Worm (Caenorhabditis elegans): ENCODE measurements around the gene mrpl-39.
A peak's percentile ranks its signal among the peaks of the same experiment; 100 is the strongest.
"Not testable (repeated sequence)": the region's sequence is repeated elsewhere in the genome, so short reads cannot be mapped to it uniquely, and the experiment has no call there.

Gene mrpl-39

ce11 chrV:1811035-1811434 is 10.3 kb upstream of the mrpl-39 start, which contains the start of gene Y46H3A.4:
Y46H3A.4 (minus strand) TSS chrV:1811135.
- no peak for TF ChIP-seq flt-1 (GFP tag; IDR thresholded peaks at IDR 0.05)
- TF ChIP-seq aly-1 (tag; optimal IDR thresholded peaks at IDR 0.05), result no peak

- not testable (repeated sequence) for TF ChIP-seq sea-1 (GFP tag; conservative IDR thresholded peaks at IDR 0.05); scrt-1 (GFP tag; IDR thresholded peaks at IDR 0.05); ama-1 (optimal IDR thresholded peaks at IDR 0.05)
Observed at ce11 chrV:1814784-1815183, 6.6 kb upstream of the mrpl-39 start, which contains the start of gene Y46H3A.5. Y46H3A.5 (minus strand) TSS chrV:1814884.

DNA sequence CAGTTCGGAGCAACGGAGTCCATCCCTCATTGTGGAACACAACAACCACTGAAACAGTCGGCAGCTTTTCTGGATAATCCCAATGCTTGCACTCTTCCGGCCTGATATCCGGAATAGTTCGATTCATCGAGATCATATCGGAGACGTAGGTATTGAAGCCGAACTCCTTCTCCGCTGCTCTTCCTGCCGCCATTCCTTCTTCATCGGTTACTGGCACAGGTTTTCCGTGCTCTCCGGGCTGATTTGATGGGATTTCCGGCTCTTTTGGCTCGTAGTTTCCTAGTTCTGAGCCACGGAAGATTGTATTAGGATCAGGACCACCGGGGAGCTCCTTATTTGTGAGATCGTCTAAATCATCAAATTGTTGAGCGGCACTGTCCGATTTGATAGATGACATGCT is 1.4 kb upstream of the mrpl-39 start:
- no peak for TF ChIP-seq F13C5.2 (tag; optimal IDR thresholded peaks at IDR 0.05)
- no peak for TF ChIP-seq ama-1 (optimal IDR thresholded peaks at IDR 0.05)
- TF ChIP-seq ceh-36 (tag; optimal IDR thresholded peaks at IDR 0.05), result no peak
- no peak for TF ChIP-seq tra-4 (tag; optimal IDR thresholded peaks at IDR 0.05)
- no peak for TF ChIP-seq hnd-1 (tag; optimal IDR thresholded peaks at IDR 0.05)
- no peak for TF ChIP-seq scrt-1 (GFP tag; IDR thresholded peaks at IDR 0.05)
- TF ChIP-seq hmg-4 (GFP tag; optimal IDR thresholded peaks at IDR 0.05), result no peak
- no peak for TF ChIP-seq tbx-11 (GFP tag; IDR thresholded peaks at IDR 0.05)
- no peak for TF ChIP-seq ceh-13 (GFP tag; optimal IDR thresholded peaks at IDR 0.05)
- TF ChIP-seq flt-1 (GFP tag; IDR thresholded peaks at IDR 0.05), result no peak
- no peak for TF ChIP-seq aly-1 (tag; optimal IDR thresholded peaks at IDR 0.05)
- no peak for TF ChIP-seq hmbx-1 (tag; optimal IDR thresholded peaks at IDR 0.05)
- TF ChIP-seq tbx-37 (GFP tag; conservative IDR thresholded peaks at IDR 0.05), result no peak
- TF ChIP-seq sea-1 (GFP tag; conservative IDR thresholded peaks at IDR 0.05), result no peak
- TF ChIP-seq B0310.2 (tag; optimal IDR thresholded peaks at IDR 0.05), result no peak

DNA sequence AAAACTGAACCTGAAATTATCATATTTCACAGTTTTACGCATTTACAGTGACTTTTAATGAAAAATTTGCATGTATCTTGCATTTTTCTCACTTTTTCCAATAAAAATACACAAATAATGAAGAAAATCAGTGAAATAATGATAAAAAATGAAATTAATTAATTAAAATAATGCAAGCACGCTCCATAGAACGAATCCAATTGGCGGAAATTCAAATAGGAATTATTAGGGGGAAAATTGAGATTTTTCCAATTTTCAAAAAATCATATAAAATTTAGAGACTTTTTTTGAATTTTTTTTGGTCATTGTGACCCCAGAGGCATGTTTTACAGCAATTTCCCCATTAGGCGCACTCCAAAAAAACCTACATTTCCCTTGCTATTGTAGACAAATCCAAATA is 630 bp upstream of the mrpl-39 start:
- TF ChIP-seq ceh-36 (tag; optimal IDR thresholded peaks at IDR 0.05) (no peak), aly-1 (tag; optimal IDR thresholded peaks at IDR 0.05) (no peak), hmbx-1 (tag; optimal IDR thresholded peaks at IDR 0.05) (no peak), hmg-4 (GFP tag; optimal IDR thresholded peaks at IDR 0.05) (no peak), pes-1 (GFP tag; IDR thresholded peaks at IDR 0.05) (no peak), sea-1 (GFP tag; conservative IDR thresholded peaks at IDR 0.05) (no peak), B0310.2 (tag; optimal IDR thresholded peaks at IDR 0.05) (no peak)

DNA sequence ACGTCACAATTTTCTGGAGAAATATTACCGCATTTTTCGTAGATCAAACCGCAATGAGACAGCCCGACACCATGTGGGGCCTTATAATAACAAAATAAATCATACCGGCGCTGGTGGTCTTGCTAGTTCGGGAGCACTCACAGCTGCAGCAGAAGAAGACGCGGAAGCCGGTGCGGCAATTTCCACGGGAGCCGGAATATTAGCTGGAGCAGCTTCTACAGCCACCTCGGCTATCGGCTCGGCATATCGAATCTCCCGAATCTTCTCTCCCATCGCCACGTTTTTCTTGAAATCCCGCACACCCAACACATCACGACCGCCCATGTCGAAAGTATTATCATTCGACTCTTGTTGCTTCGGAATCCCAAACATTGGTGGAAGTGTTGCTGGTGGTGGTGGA is 3.1 kb downstream of the mrpl-39 start:
- TF ChIP-seq hnd-1 (tag; optimal IDR thresholded peaks at IDR 0.05), result no peak
- TF ChIP-seq scrt-1 (GFP tag; IDR thresholded peaks at IDR 0.05), result no peak
- TF ChIP-seq ceh-13 (GFP tag; optimal IDR thresholded peaks at IDR 0.05), result no peak
- TF ChIP-seq pes-1 (GFP tag; IDR thresholded peaks at IDR 0.05), result no peak
- TF ChIP-seq tbx-37 (GFP tag; conservative IDR thresholded peaks at IDR 0.05), result no peak

DNA sequence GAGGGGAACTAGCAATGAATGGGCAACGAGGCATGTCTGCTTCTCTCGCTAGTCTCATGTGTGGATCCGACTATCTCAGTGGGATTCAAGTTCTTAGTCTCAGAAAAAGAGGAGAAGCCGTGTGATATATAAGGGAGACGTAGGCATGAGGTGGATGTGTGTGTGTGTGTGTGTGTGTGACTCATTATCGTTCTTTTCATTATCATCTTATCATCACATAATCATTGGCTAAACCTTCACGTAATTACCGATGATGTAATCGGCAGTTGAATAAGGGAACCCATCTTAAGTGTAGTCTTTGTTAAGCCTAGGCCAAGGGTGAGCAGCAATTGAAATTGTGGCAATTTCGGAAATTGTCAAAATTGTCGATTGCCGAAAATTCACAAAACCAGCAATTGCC is 8.6 kb downstream of the mrpl-39 start, which contains the start of gene Y32G9B.1:
Gene Y32G9B.1, minus strand, starts transcription at position 101 of the 400 bp plus-strand sequence.
- TF ChIP-seq tbx-11 (GFP tag; IDR thresholded peaks at IDR 0.05), result no peak
- no peak for TF ChIP-seq ceh-13 (GFP tag; optimal IDR thresholded peaks at IDR 0.05)
- TF ChIP-seq hnd-1 (tag; optimal IDR thresholded peaks at IDR 0.05), result no peak
- no peak for TF ChIP-seq F13C5.2 (tag; optimal IDR thresholded peaks at IDR 0.05)
- TF ChIP-seq tra-4 (tag; optimal IDR thresholded peaks at IDR 0.05), result no peak
- TF ChIP-seq sea-1 (GFP tag; conservative IDR thresholded peaks at IDR 0.05), result no peak
- no peak for TF ChIP-seq ama-1 (optimal IDR thresholded peaks at IDR 0.05)
- no peak for TF ChIP-seq B0310.2 (tag; optimal IDR thresholded peaks at IDR 0.05)
- no peak for TF ChIP-seq pes-1 (GFP tag; IDR thresholded peaks at IDR 0.05)
- no peak for TF ChIP-seq ceh-36 (tag; optimal IDR thresholded peaks at IDR 0.05)
- TF ChIP-seq ets-7 (tag; optimal IDR thresholded peaks at IDR 0.05), result no peak
- TF ChIP-seq flt-1 (GFP tag; IDR thresholded peaks at IDR 0.05), result no peak

DNA sequence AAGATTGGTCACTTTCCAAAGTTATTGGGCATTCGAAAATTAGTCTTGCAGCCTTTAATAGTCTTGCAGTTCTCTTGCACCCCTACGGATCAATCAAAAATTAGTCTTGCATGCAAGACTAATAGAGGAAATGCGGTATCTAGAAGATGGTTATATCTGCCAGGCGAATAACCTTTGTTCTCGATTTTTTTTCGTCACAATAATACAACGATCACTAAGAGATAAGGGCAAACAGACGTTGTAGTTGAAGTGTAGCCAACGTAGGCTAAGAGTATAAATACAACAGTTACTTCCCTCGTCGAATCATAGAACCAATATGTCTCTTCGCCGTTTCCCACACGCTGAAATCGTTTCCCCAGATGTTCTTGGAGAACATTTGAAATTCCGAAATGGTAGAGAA is 20.4 kb downstream of the mrpl-39 start, which contains the start of gene T10B5.8:
Gene T10B5.8, plus strand, starts transcription at position 301 of the 400 bp plus-strand sequence.
- TF ChIP-seq ceh-13 (GFP tag; optimal IDR thresholded peaks at IDR 0.05) (no peak), ets-7 (tag; optimal IDR thresholded peaks at IDR 0.05) (no peak), B0310.2 (tag; optimal IDR thresholded peaks at IDR 0.05) (no peak), tra-4 (tag; optimal IDR thresholded peaks at IDR 0.05) (no peak), hmbx-1 (tag; optimal IDR thresholded peaks at IDR 0.05) (no peak), tbx-11 (GFP tag; IDR thresholded peaks at IDR 0.05) (no peak), tbx-37 (GFP tag; conservative IDR thresholded peaks at IDR 0.05) (no peak)

ce11 chrV:1845977-1846376 is 24.6 kb downstream of the mrpl-39 start, which contains the start of gene T10B5.7:
T10B5.7 (plus strand) TSS chrV:1846201.
- no peak for TF ChIP-seq B0310.2 (tag; optimal IDR thresholded peaks at IDR 0.05)

DNA sequence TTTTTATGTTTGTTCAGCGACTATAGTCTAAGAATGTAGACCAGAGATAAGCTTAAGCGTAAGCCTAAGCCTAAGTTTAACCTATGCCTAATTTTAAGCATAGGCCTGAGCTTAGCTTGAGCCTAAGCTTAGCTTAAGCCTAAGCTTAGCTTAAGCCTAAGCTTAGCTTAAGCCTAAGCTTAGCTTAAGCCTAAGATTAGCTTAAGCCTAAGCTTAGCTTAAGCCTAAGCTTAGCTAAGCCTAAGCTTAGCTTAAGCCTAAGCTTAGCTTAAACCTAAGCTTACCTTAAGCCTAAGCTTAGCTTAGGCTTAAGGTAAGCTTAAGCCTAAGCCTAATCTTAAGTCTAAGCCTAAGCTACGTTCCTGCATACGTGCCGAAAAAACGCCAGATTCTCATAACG is 27.2 kb downstream of the mrpl-39 start:
- TF ChIP-seq tbx-11 (GFP tag; IDR thresholded peaks at IDR 0.05), result no peak
- no peak for TF ChIP-seq hmg-4 (GFP tag; optimal IDR thresholded peaks at IDR 0.05)
- no peak for TF ChIP-seq F13C5.2 (tag; optimal IDR thresholded peaks at IDR 0.05)
- no peak for TF ChIP-seq hnd-1 (tag; optimal IDR thresholded peaks at IDR 0.05)
- no peak for TF ChIP-seq tra-4 (tag; optimal IDR thresholded peaks at IDR 0.05)
- TF ChIP-seq ceh-36 (tag; optimal IDR thresholded peaks at IDR 0.05), result peak; percentile 88
